Worm (Caenorhabditis elegans) whole organism, young adult: ENCODE measurements around the gene K03H1.13.

Experiments used
- B0019.2 ChIP-seq: fragments of 200-800 bp; sonication (Bioruptor generic); conservative IDR thresholded peaks from 2 replicates; pipeline ENCODE4 v1.3.6; 2022; ENCODE audit warnings: missing genetic modification reagents, missing genetic modification characterization, missing compliant biosample characterization
- B0035.1 ChIP-seq: sonication (generic microtip); optimal IDR thresholded peaks from 2 replicates; lab custom pipeline; 2016; ENCODE audit warnings: missing genetic modification characterization, mild to moderate bottlenecking, missing compliant biosample characterization, missing genotype, missing genetic modification reagents
- C17E4.6 ChIP-seq: fragments of 200-800 bp; sonication (Bioruptor generic); IDR thresholded peaks from 2 replicates; pipeline ENCODE4 v1.3.6; 2022; ENCODE audit warnings: missing genetic modification reagents, missing genetic modification characterization, missing compliant biosample characterization
- F10E7.11 ChIP-seq: sonication (generic microtip); optimal IDR thresholded peaks from 2 replicates; lab custom pipeline; 2017; ENCODE audit warnings: mild to moderate bottlenecking, missing genetic modification characterization, moderate library complexity, missing compliant biosample characterization
- F22D6.2 ChIP-seq: sonication (generic microtip); optimal IDR thresholded peaks from 2 replicates; lab custom pipeline; 2016; ENCODE audit warnings: mild to moderate bottlenecking, missing genetic modification characterization, missing compliant biosample characterization
- F55B11.4 ChIP-seq: sonication (generic microtip); optimal IDR thresholded peaks from 2 replicates; lab custom pipeline; 2016; ENCODE audit warnings: missing compliant biosample characterization, missing genetic modification characterization, borderline replicate concordance; ENCODE audit not compliant: insufficient read depth
- Y53G8AR.9 ChIP-seq: fragments of 200-800 bp; sonication (Bioruptor generic); conservative IDR thresholded peaks from 2 replicates; pipeline ENCODE4 v1.3.6; 2022; ENCODE audit warnings: missing genetic modification reagents, missing genetic modification characterization, missing compliant biosample characterization
- Y79H2A.3 ChIP-seq: fragments of 200-800 bp; sonication (Bioruptor generic); conservative IDR thresholded peaks from 2 replicates; pipeline ENCODE4 v1.3.6; 2022; ENCODE audit warnings: missing genetic modification reagents, missing genetic modification characterization, missing compliant biosample characterization
- akir-1 ChIP-seq: fragments of 200-800 bp; sonication (Bioruptor generic); optimal IDR thresholded peaks from 2 replicates; lab custom pipeline; 2018; ENCODE audit warnings: mild to moderate bottlenecking, missing genetic modification characterization, moderate library complexity, missing compliant biosample characterization
- attf-3 ChIP-seq: fragments of 200-800 bp; sonication (Bioruptor generic); conservative IDR thresholded peaks from 2 replicates; pipeline ENCODE4 v1.3.6; 2022; ENCODE audit warnings: missing genetic modification reagents, missing genetic modification characterization, missing compliant biosample characterization
- bed-1 ChIP-seq: fragments of 200-800 bp; sonication (Bioruptor generic); IDR thresholded peaks from 2 replicates; pipeline ENCODE4 v1.3.6; 2022; ENCODE audit warnings: missing genetic modification reagents, missing genetic modification characterization, missing compliant biosample characterization
- ceh-40 ChIP-seq: fragments of 200-800 bp; sonication (Bioruptor generic); IDR thresholded peaks from 2 replicates; pipeline ENCODE4 v1.3.6; 2022; ENCODE audit warnings: missing genetic modification characterization, missing compliant biosample characterization
- hlh-26 ChIP-seq: fragments of 200-800 bp; sonication (Bioruptor generic); conservative IDR thresholded peaks from 2 replicates; pipeline ENCODE4 v1.3.6; 2022; ENCODE audit warnings: missing genetic modification reagents, missing genetic modification characterization, missing compliant biosample characterization
- hmg-1.2 ChIP-seq: fragments of 200-800 bp; sonication (Bioruptor generic); IDR thresholded peaks from 2 replicates; pipeline ENCODE4 v1.3.6; 2022; ENCODE audit warnings: missing genetic modification reagents, missing genetic modification characterization, missing compliant biosample characterization
- hsf-1 ChIP-seq: fragments of 200-800 bp; sonication (Bioruptor generic); IDR thresholded peaks from 2 replicates; pipeline ENCODE4 v1.3.6; 2022; ENCODE audit warnings: missing genetic modification reagents, missing genetic modification characterization, missing compliant biosample characterization
- let-526 ChIP-seq: fragments of 200-800 bp; sonication (Bioruptor generic); IDR thresholded peaks from 2 replicates; pipeline ENCODE4 v1.3.6; 2022; ENCODE audit warnings: missing genetic modification reagents, missing genetic modification characterization, missing compliant biosample characterization
- lsl-1 ChIP-seq: fragments of 200-800 bp; sonication (Bioruptor generic); optimal IDR thresholded peaks from 2 replicates; lab custom pipeline; 2018; ENCODE audit warnings: mild to moderate bottlenecking, missing genetic modification characterization, moderate library complexity, missing compliant biosample characterization
- madf-8 ChIP-seq: fragments of 200-800 bp; sonication (Bioruptor generic); conservative IDR thresholded peaks from 2 replicates; pipeline ENCODE4 v1.3.6; 2022; ENCODE audit warnings: missing genetic modification reagents, missing genetic modification characterization, missing compliant biosample characterization
- mel-28 ChIP-seq: sonication (generic microtip); optimal IDR thresholded peaks from 2 replicates; lab custom pipeline; 2016; ENCODE audit warnings: borderline replicate concordance, mild to moderate bottlenecking, missing genetic modification characterization, missing compliant biosample characterization
- nfya-2 ChIP-seq: fragments of 200-800 bp; sonication (Bioruptor generic); IDR thresholded peaks from 2 replicates; pipeline ENCODE4 v1.3.6; 2022; ENCODE audit warnings: missing genetic modification reagents, missing genetic modification characterization, missing compliant biosample characterization
- nhr-80 ChIP-seq: sonication (generic microtip); optimal IDR thresholded peaks from 2 replicates; lab custom pipeline; 2016; ENCODE audit warnings: missing genetic modification characterization, missing compliant biosample characterization
- pha-4 ChIP-seq: fragments of 150-350 bp; sonication (generic microtip); optimal IDR thresholded peaks from 2 replicates; lab custom pipeline; 2014; ENCODE audit warnings: missing biosample characterization, missing genetic modification reagents, missing genetic modification characterization
- sdz-38 ChIP-seq: sonication (generic microtip); optimal IDR thresholded peaks from 2 replicates; lab custom pipeline; 2016; ENCODE audit warnings: missing genotype, missing genetic modification characterization, missing compliant biosample characterization
- snpc-1.3 ChIP-seq: sonication (generic microtip); optimal IDR thresholded peaks from 2 replicates; lab custom pipeline; 2017; ENCODE audit warnings: missing genetic modification characterization, mild to moderate bottlenecking, missing compliant biosample characterization, antibody characterized with exemption, moderate library complexity, missing genotype, missing genetic modification reagents; ENCODE audit not compliant: insufficient read depth
- snpc-4 ChIP-seq, 5 experiments: fragments of 150-350 bp in 1 of 5; sonication (generic microtip) in 4 of 5; optimal IDR thresholded peaks; 2 replicates each; lab custom pipeline; 2014 to 2018; ENCODE audit warnings: missing genetic modification characterization in 5 of 5, missing biosample characterization in 3 of 5, antibody characterized with exemption in 2 of 5, mild to moderate bottlenecking in 2 of 5, missing compliant biosample characterization in 2 of 5, missing genotype in 2 of 5, moderate library complexity in 2 of 5, missing genetic modification reagents in 1 of 5
- tbp1 ChIP-seq: fragments of 200-800 bp; sonication (Bioruptor generic); optimal IDR thresholded peaks from 2 replicates; lab custom pipeline; 2018; ENCODE audit warnings: mild to moderate bottlenecking, missing genetic modification characterization, missing compliant biosample characterization
- tbx-9 ChIP-seq: sonication (generic microtip); optimal IDR thresholded peaks from 2 replicates; lab custom pipeline; 2016; ENCODE audit warnings: borderline replicate concordance, missing genetic modification characterization, inconsistent platforms, missing compliant biosample characterization
- tlf-1 ChIP-seq: fragments of 200-800 bp; sonication (Bioruptor generic); optimal IDR thresholded peaks from 2 replicates; lab custom pipeline; 2018; ENCODE audit warnings: mild to moderate bottlenecking, missing genetic modification characterization, missing compliant biosample characterization
- unc-130 ChIP-seq: sonication (generic microtip); optimal IDR thresholded peaks from 2 replicates; lab custom pipeline; 2016; ENCODE audit warnings: missing genetic modification reagents, missing genetic modification characterization, missing compliant biosample characterization
- zfh-2 ChIP-seq: fragments of 200-800 bp; sonication (Bioruptor generic); conservative IDR thresholded peaks from 2 replicates; pipeline ENCODE4 v1.3.6; 2022; ENCODE audit warnings: missing genetic modification reagents, missing genetic modification characterization, missing compliant biosample characterization
- zim-3 ChIP-seq: sonication (generic microtip); optimal IDR thresholded peaks from 2 replicates; lab custom pipeline; 2017; ENCODE audit warnings: mild to moderate bottlenecking, missing genetic modification characterization, moderate library complexity, missing compliant biosample characterization
- ztf-25 ChIP-seq: fragments of 200-800 bp; sonication (Bioruptor generic); IDR thresholded peaks from 2 replicates; pipeline ENCODE4 v1.3.6; 2022; ENCODE audit warnings: missing genetic modification reagents, missing genetic modification characterization, missing compliant biosample characterization
- ztf-28 ChIP-seq: fragments of 200-800 bp; sonication (Bioruptor generic); IDR thresholded peaks from 2 replicates; pipeline ENCODE4 v1.3.6; 2022; ENCODE audit warnings: missing genetic modification reagents, missing genetic modification characterization, missing compliant biosample characterization
- ztf-6 ChIP-seq: fragments of 200-800 bp; sonication (Bioruptor generic); IDR thresholded peaks from 2 replicates; pipeline ENCODE4 v1.3.6; 2022; ENCODE audit warnings: missing genetic modification reagents, missing genetic modification characterization, missing compliant biosample characterization

Gene K03H1.13

ce11 chrIII:9991324-9991723 is 41.2 kb upstream of the K03H1.13 start (continued):
- no peak for TF ChIP-seq attf-3

- TF ChIP-seq unc-130 (GFP tag; lab: Kevin White, UChicago) = no peak
- no peak for TF ChIP-seq zim-3 (tag; lab: Kevin White, UChicago)
- TF ChIP-seq F55B11.4 (tag; lab: Kevin White, UChicago) = no peak
- TF ChIP-seq F22D6.2 (tag; lab: Kevin White, UChicago) = no peak
- no peak for TF ChIP-seq hmg-1.2 (GFP tag; lab: Robert Waterston, UW)
- TF ChIP-seq ztf-25 (GFP tag; lab: Robert Waterston, UW) = no peak
- no peak for TF ChIP-seq akir-1 (GFP tag; lab: Kevin White, UChicago)
- no peak for TF ChIP-seq Y79H2A.3
- no peak for TF ChIP-seq nfya-2
- TF ChIP-seq tbp1 (GFP tag; lab: Kevin White, UChicago) = no peak
- TF ChIP-seq F10E7.11 (tag; lab: Kevin White, UChicago) = no peak
- TF ChIP-seq Y53G8AR.9 (GFP tag; lab: Robert Waterston, UW) = no peak
- no peak for TF ChIP-seq hlh-26 (GFP tag; lab: Robert Waterston, UW)
- no peak for TF ChIP-seq snpc-1.3
- TF ChIP-seq B0019.2 (GFP tag; lab: Robert Waterston, UW) = no peak
- no peak for TF ChIP-seq ztf-6
- no peak for TF ChIP-seq mel-28 (tag; lab: Kevin White, UChicago)
- no peak for TF ChIP-seq madf-8 (GFP tag; lab: Robert Waterston, UW)
- no peak for TF ChIP-seq tbx-9 (tag; lab: Kevin White, UChicago)
- TF ChIP-seq zfh-2 (GFP tag; lab: Robert Waterston, UW) = no peak
Measured at ce11 chrIII:9988352-9988751, 38.2 kb upstream of the K03H1.13 start, which contains the start of gene C05B5.1. Gene C05B5.1, minus strand, starts transcription at chrIII:9988452.

DNA sequence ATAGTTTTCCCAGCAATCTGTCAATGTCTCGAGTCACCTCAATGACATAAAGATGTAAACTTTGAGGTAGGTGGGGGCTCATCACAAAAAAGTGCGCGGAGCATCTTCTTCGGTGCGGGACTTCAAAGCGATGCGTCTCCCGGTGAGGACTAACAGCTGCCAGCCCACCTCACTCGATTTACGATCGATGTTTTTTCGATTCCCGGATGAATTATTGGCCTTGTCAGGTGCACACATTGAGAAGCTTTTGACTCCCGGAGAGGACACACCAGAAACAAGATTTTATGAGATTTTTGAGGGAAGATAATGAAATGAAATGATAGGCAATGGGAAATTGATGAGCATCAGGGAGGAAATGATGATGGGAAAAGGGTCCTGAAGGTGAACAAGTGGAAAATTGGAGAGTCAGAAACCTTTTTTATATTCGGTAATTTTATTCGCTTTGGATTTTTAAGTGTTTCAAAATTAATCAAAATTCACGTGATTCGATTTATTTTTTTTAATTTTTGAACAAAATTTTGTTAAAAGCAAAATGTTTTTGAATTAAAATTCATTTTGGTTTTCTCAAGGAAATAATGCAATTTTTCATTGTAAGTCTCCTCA is 36.8 kb upstream of the K03H1.13 start, which contains the start of gene C05B5.12:
Gene C05B5.12, plus strand, starts transcription at position 553 of the 603 bp plus-strand sequence.
- TF ChIP-seq let-526 (GFP tag; lab: Robert Waterston, UW) (no peak), sdz-38 (tag; lab: Kevin White, UChicago) (no peak), nhr-80 (no peak), zim-3 (tag; lab: Kevin White, UChicago) (no peak), pha-4 (tag; lab: Kevin White, UChicago) (no peak), ztf-28 (GFP tag; lab: Robert Waterston, UW) (no peak), hsf-1 (GFP tag; lab: Robert Waterston, UW) (no peak), snpc-4 (GFP tag; optimal IDR thresholded peaks at IDR 0.05; lab: Kevin White, UChicago) (no peak), snpc-4 (tag; optimal IDR thresholded peaks at IDR 0.05; lab: Kevin White, UChicago) (no peak), tlf-1 (GFP tag; lab: Kevin White, UChicago) (no peak), B0035.1 (tag; lab: Kevin White, UChicago) (no peak), ceh-40 (GFP tag; lab: Robert Waterston, UW) (no peak), lsl-1 (GFP tag; lab: Kevin White, UChicago) (no peak), tbp1 (GFP tag; lab: Kevin White, UChicago) (no peak), C17E4.6 (GFP tag; lab: Robert Waterston, UW) (no peak), bed-1 (GFP tag; lab: Robert Waterston, UW) (no peak)
